Worm (Caenorhabditis elegans): ENCODE data around the gene tag-340.
A peak's percentile ranks its signal among the peaks of the same experiment; 100 is the strongest.

tag-340 gene

DNA sequence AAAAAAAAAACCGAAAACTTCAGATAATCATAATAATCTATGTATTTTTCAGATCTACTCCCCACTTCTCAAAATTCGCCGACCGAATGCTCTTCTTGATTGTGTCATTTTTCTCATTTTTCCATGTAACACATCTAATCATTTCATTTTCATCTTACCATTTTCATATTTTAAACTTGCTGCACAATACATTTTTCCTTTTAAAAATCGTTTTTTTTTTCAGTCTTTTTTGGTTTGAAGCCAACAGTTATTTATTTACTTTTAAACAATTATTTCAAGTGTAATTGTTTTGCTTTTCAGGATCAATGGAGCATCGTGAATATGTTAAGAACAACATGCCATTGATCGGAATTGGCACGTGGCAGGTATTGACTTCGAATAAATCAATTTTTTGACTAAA is 41.3 kb upstream of the tag-340 start, which contains the start of gene C35D10.6:
TSS of gene C35D10.6 (plus strand) at position 301 of the 400 bp plus-strand sequence.
- TF ChIP-seq sox-4 (tag; optimal IDR thresholded peaks at IDR 0.05) (no peak), fkh-6 (tag; optimal IDR thresholded peaks at IDR 0.05) (no peak), pha-4 (tag; optimal IDR thresholded peaks at IDR 0.05) (no peak), ceh-30 (tag; optimal IDR thresholded peaks at IDR 0.05) (no peak), ceh-6 (GFP tag; optimal IDR thresholded peaks at IDR 0.05) (no peak), ceh-18 (tag; optimal IDR thresholded peaks at IDR 0.05) (no peak), pag-3 (tag; optimal IDR thresholded peaks at IDR 0.05; ENCODE audit: borderline replicate concordance) (no peak), pros-1 (tag; optimal IDR thresholded peaks at IDR 0.05) (no peak), hlh-30 (tag; optimal IDR thresholded peaks at IDR 0.05; ENCODE audit: insufficient read depth) (no peak), ceh-9 (tag; optimal IDR thresholded peaks at IDR 0.05) (no peak), eyg-1 (tag; optimal IDR thresholded peaks at IDR 0.05) (no peak), tbx-2 (tag; optimal IDR thresholded peaks at IDR 0.05) (no peak), ama-1 (optimal IDR thresholded peaks at IDR 0.05) (no peak), ceh-19 (GFP tag; optimal IDR thresholded peaks at IDR 0.05) (no peak), K09A11.1 (tag; optimal IDR thresholded peaks at IDR 0.05; ENCODE audit: insufficient read depth) (no peak), pax-1 (tag; optimal IDR thresholded peaks at IDR 0.05) (no peak)

DNA sequence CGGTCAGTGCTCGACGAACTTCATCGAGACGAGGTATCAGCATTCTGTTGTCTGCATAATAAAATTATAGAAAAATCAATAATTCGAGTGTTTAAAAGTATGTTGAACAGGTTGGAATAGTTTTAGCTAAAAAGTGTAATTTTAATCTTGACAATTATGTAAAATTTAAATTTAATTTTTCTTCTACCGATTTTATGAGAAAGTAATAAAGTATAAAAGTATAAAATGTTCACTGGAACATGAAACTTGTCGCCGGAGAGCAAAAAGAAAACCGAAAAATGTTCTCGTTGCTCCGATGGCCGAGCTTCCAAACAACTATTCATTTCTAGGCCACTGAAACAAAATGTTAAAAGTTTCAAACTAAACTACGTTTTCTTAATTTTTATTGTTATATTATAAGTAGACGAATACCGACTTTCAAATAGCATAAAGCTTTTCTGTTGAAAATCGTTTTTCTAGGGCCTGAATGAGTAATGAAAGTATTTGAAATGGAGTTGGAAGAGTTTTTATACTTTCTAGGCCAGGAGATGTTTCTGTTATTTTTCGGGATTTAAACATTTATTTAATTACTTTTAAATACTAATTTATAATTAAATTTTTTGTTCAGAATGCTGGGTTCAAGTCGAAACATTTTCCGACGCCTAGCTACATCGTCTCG is 38.4 kb upstream of the tag-340 start, which contains the start of the genes C35D10.10 and C35D10.5:
TSS of gene C35D10.10 (minus strand) at position 51 of the 658 bp plus-strand sequence.
TSS of gene C35D10.5 (plus strand) at position 608 of the 658 bp plus-strand sequence.
- TF ChIP-seq C08G9.2 (tag; optimal IDR thresholded peaks at IDR 0.05) (no peak), ceh-24 (tag; optimal IDR thresholded peaks at IDR 0.05) (no peak), ets-4 (tag; optimal IDR thresholded peaks at IDR 0.05) (peak; percentile 83), gmeb-2 (tag; optimal IDR thresholded peaks at IDR 0.05) (no peak), ceh-31 (tag; optimal IDR thresholded peaks at IDR 0.05) (peak; percentile 37), zip-5 (tag; optimal IDR thresholded peaks at IDR 0.05) (peak; percentile 31), hlh-6 (tag; optimal IDR thresholded peaks at IDR 0.05) (no peak), ceh-2 (tag; optimal IDR thresholded peaks at IDR 0.05) (peak; percentile 66), ceh-22 (tag; optimal IDR thresholded peaks at IDR 0.05) (no peak), tbx-7 (tag; optimal IDR thresholded peaks at IDR 0.05) (peak; percentile 28), elt-2 (tag; optimal IDR thresholded peaks at IDR 0.05) (peak; percentile 13), unc-86 (tag; optimal IDR thresholded peaks at IDR 0.05) (no peak), fkh-10 (GFP tag; optimal IDR thresholded peaks at IDR 0.05) (no peak)

DNA sequence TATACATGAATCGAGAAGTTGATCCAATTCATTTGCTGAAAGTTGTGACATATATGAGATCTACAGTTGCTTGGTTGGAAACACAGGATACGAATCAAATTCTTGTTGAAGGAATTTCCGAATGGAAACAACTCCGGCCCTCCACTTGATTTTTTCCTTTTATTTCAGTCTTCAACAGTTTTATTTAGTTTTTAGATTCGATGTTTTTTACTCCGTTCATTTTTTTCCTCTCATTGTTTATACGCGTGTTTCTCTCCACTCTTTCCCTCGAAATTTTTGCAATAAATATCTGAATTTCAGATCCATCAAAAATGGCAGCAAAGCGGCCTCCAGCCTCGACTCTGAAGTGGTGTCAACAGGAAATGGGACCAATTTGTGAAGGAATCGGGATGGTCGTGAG is 37.2 kb upstream of the tag-340 start, which contains the start of gene coq-8:
TSS of gene coq-8 (plus strand) at position 301 of the 400 bp plus-strand sequence.
- TF ChIP-seq pqm-1 (tag; optimal IDR thresholded peaks at IDR 0.05) (no peak), lin-11 (tag; optimal IDR thresholded peaks at IDR 0.05) (no peak), pha-2 (tag; optimal IDR thresholded peaks at IDR 0.05) (no peak), hlh-13 (GFP tag; optimal IDR thresholded peaks at IDR 0.05) (no peak), madf-2 (tag; optimal IDR thresholded peaks at IDR 0.05) (no peak), nfya-1 (tag; optimal IDR thresholded peaks at IDR 0.05) (no peak), ceh-6 (GFP tag; optimal IDR thresholded peaks at IDR 0.05) (no peak), hlh-15 (tag; optimal IDR thresholded peaks at IDR 0.05) (no peak), unc-3 (GFP tag; conservative IDR thresholded peaks at IDR 0.05) (no peak), unc-3 (tag; optimal IDR thresholded peaks at IDR 0.05) (no peak), Y22D7AL.16 (tag; optimal IDR thresholded peaks at IDR 0.05) (no peak), ref-2 (tag; optimal IDR thresholded peaks at IDR 0.05) (no peak), dmd-4 (tag; optimal IDR thresholded peaks at IDR 0.05; ENCODE audit: borderline replicate concordance) (no peak)
